Worm (Caenorhabditis elegans) whole organism, L1 larva: ENCODE results near the gene vrk-1.

Experiments used
- C16A3.4 ChIP-seq: fragments of 150-350 bp; optimal IDR thresholded peaks from 2 replicates; lab custom pipeline; 2014; ENCODE audit warnings: missing biosample characterization, missing genetic modification characterization
- F16B12.6 ChIP-seq: fragments of 150-350 bp; optimal IDR thresholded peaks from 2 replicates; lab custom pipeline; 2014; ENCODE audit warnings: missing biosample characterization, missing genetic modification characterization
- aly-2 ChIP-seq: fragments of 150-350 bp; optimal IDR thresholded peaks from 2 replicates; lab custom pipeline; 2014; ENCODE audit warnings: missing biosample characterization, missing genetic modification characterization
- ceh-63 ChIP-seq: fragments of 200-800 bp; sonication (Bioruptor generic); optimal IDR thresholded peaks from 2 replicates; lab custom pipeline; 2018; ENCODE audit warnings: mild to moderate bottlenecking, missing genetic modification characterization, missing compliant biosample characterization
- ceh-8 ChIP-seq: fragments of 200-800 bp; sonication (Bioruptor generic); optimal IDR thresholded peaks from 2 replicates; lab custom pipeline; 2018; ENCODE audit warnings: mild to moderate bottlenecking, missing genetic modification characterization, moderate library complexity, missing compliant biosample characterization
- ceh-82 ChIP-seq, 3 experiments: fragments of 150-350 bp in 1 of 3; sonication (generic microtip) in 2 of 3; optimal IDR thresholded peaks; 2 replicates each; lab custom pipeline; 2014 to 2017; ENCODE audit warnings: missing biosample characterization in 3 of 3, missing genetic modification characterization in 3 of 3
- ceh-88 ChIP-seq: fragments of 200-800 bp; sonication (Bioruptor generic); IDR thresholded peaks from 2 replicates; pipeline ENCODE4 v1.3.6; 2022; ENCODE audit warnings: missing genetic modification characterization, missing compliant biosample characterization
- ceh-90 ChIP-seq: sonication (generic microtip); optimal IDR thresholded peaks from 2 replicates; lab custom pipeline; 2016; ENCODE audit warnings: missing genetic modification characterization, missing compliant biosample characterization
- dsc-1 ChIP-seq: sonication (generic microtip); optimal IDR thresholded peaks from 2 replicates; lab custom pipeline; 2016; ENCODE audit warnings: mild to moderate bottlenecking, missing genetic modification characterization, missing compliant biosample characterization
- egl-13 ChIP-seq: sonication (generic microtip); optimal IDR thresholded peaks from 2 replicates; lab custom pipeline; 2016; ENCODE audit warnings: missing genotype, missing genetic modification reagents, missing genetic modification characterization, missing compliant biosample characterization
- egl-27 ChIP-seq, 2 experiments: fragments of 150-350 bp in 1 of 2; sonication (generic microtip); optimal IDR thresholded peaks; 3 replicates each; lab custom pipeline; 2017 to 2018; ENCODE audit warnings: missing biosample characterization in 2 of 2, missing genetic modification characterization in 2 of 2, missing genetic modification reagents in 2 of 2
- elt-3 ChIP-seq, 6 experiments: fragments of 150-350 bp in 1 of 6; sonication (generic microtip); optimal IDR thresholded peaks; 2 replicates each; lab custom pipeline; 2017 to 2018; ENCODE audit warnings: missing biosample characterization in 6 of 6, missing genetic modification characterization in 6 of 6, inconsistent platforms in 1 of 6
- fkh-10 ChIP-seq: sonication (generic microtip); optimal IDR thresholded peaks from 2 replicates; lab custom pipeline; 2017; ENCODE audit warnings: missing biosample characterization, missing genetic modification reagents, missing genetic modification characterization
- fkh-4 ChIP-seq: sonication (generic microtip); optimal IDR thresholded peaks from 2 replicates; lab custom pipeline; 2016; ENCODE audit warnings: missing compliant biosample characterization, missing genetic modification characterization, borderline replicate concordance
- fkh-8 ChIP-seq: sonication (generic microtip); optimal IDR thresholded peaks from 2 replicates; lab custom pipeline; 2016; ENCODE audit warnings: mild to moderate bottlenecking, missing genetic modification characterization, missing compliant biosample characterization
- fos-1 ChIP-seq: fragments of 150-350 bp; optimal IDR thresholded peaks from 2 replicates; lab custom pipeline; 2014; ENCODE audit warnings: missing biosample characterization, missing genetic modification characterization
- hlh-17 ChIP-seq: fragments of 200-800 bp; sonication (Bioruptor generic); optimal IDR thresholded peaks from 2 replicates; lab custom pipeline; 2018; ENCODE audit warnings: missing genetic modification characterization, mild to moderate bottlenecking, missing compliant biosample characterization, moderate library complexity, borderline replicate concordance
- jun-1 ChIP-seq: fragments of 150-350 bp; optimal IDR thresholded peaks from 2 replicates; lab custom pipeline; 2014; ENCODE audit warnings: missing biosample characterization, missing genetic modification reagents, missing genetic modification characterization
- lin-14 ChIP-seq: fragments of 200-800 bp; sonication (Bioruptor generic); optimal IDR thresholded peaks from 2 replicates; lab custom pipeline; 2018; ENCODE audit warnings: mild to moderate bottlenecking, missing genetic modification characterization, moderate library complexity, missing compliant biosample characterization
- lin-15B ChIP-seq: fragments of 150-350 bp; sonication (generic microtip); optimal IDR thresholded peaks from 3 replicates; lab custom pipeline; 2014; ENCODE audit warnings: missing biosample characterization, missing genetic modification characterization
- lin-35 ChIP-seq, 2 experiments: fragments of 150-350 bp; optimal IDR thresholded peaks; 2 replicates each; lab custom pipeline; 2014; ENCODE audit warnings: missing biosample characterization in 2 of 2, missing genetic modification characterization in 2 of 2, missing genetic modification reagents in 2 of 2
- lir-3 ChIP-seq: sonication (generic microtip); optimal IDR thresholded peaks from 2 replicates; lab custom pipeline; 2016; ENCODE audit warnings: mild to moderate bottlenecking, missing genetic modification characterization, moderate library complexity, missing compliant biosample characterization; ENCODE audit not compliant: poor library complexity
- lsy-2 ChIP-seq, 2 experiments: fragments of 150-350 bp; optimal IDR thresholded peaks; 2 replicates each; lab custom pipeline; 2014; ENCODE audit warnings: missing biosample characterization in 2 of 2, missing genetic modification characterization in 2 of 2
- mab-9 ChIP-seq: fragments of 200-800 bp; sonication (Bioruptor generic); IDR thresholded peaks from 2 replicates; pipeline ENCODE4 v1.3.6; 2022; ENCODE audit warnings: missing genetic modification reagents, missing genetic modification characterization, missing compliant biosample characterization
- mef-2 ChIP-seq: fragments of 150-350 bp; optimal IDR thresholded peaks from 2 replicates; lab custom pipeline; 2014; ENCODE audit warnings: missing biosample characterization, missing genetic modification characterization
- nhr-12 ChIP-seq: sonication (generic microtip); optimal IDR thresholded peaks from 2 replicates; lab custom pipeline; 2017; ENCODE audit warnings: missing biosample characterization, missing genetic modification characterization
- nhr-20 ChIP-seq: sonication (generic microtip); optimal IDR thresholded peaks from 2 replicates; lab custom pipeline; 2016; ENCODE audit warnings: mild to moderate bottlenecking, missing genetic modification characterization, missing compliant biosample characterization
- nhr-237 ChIP-seq: fragments of 150-350 bp; optimal IDR thresholded peaks from 2 replicates; lab custom pipeline; 2014; ENCODE audit warnings: missing biosample characterization, missing genetic modification characterization
- nhr-47 ChIP-seq: sonication (generic microtip); optimal IDR thresholded peaks from 2 replicates; lab custom pipeline; 2016; ENCODE audit warnings: mild to moderate bottlenecking, missing genetic modification characterization, moderate library complexity, missing compliant biosample characterization
- nhr-71 ChIP-seq: sonication (generic microtip); optimal IDR thresholded peaks from 2 replicates; lab custom pipeline; 2016; ENCODE audit warnings: mild to moderate bottlenecking, missing genetic modification characterization, moderate library complexity, missing compliant biosample characterization
- nhr-84 ChIP-seq: sonication (generic microtip); optimal IDR thresholded peaks from 2 replicates; lab custom pipeline; 2017; ENCODE audit warnings: missing biosample characterization, missing genetic modification characterization
- pax-3 ChIP-seq: fragments of 200-800 bp; sonication (Bioruptor generic); optimal IDR thresholded peaks from 2 replicates; lab custom pipeline; 2018; ENCODE audit warnings: mild to moderate bottlenecking, missing genetic modification characterization, moderate library complexity, missing compliant biosample characterization
- skn-1 ChIP-seq: fragments of 150-350 bp; optimal IDR thresholded peaks from 2 replicates; lab custom pipeline; 2014; ENCODE audit warnings: missing biosample characterization, missing genetic modification characterization
- snpc-4 ChIP-seq: fragments of 150-350 bp; optimal IDR thresholded peaks from 2 replicates; lab custom pipeline; 2014; ENCODE audit warnings: missing biosample characterization, missing genetic modification characterization
- snu-23 ChIP-seq: sonication (generic microtip); optimal IDR thresholded peaks from 2 replicates; lab custom pipeline; 2016; ENCODE audit warnings: missing genetic modification characterization, missing compliant biosample characterization
- sox-4 ChIP-seq: sonication (generic microtip); optimal IDR thresholded peaks from 2 replicates; lab custom pipeline; 2016; ENCODE audit warnings: missing genetic modification characterization, missing compliant biosample characterization
- tbx-2 ChIP-seq: sonication (generic microtip); optimal IDR thresholded peaks from 2 replicates; lab custom pipeline; 2016; ENCODE audit warnings: missing genetic modification characterization, missing compliant biosample characterization
- unc-62 ChIP-seq: fragments of 150-350 bp; optimal IDR thresholded peaks from 2 replicates; lab custom pipeline; 2014; ENCODE audit warnings: missing biosample characterization, missing genetic modification reagents, missing genetic modification characterization
- vab-15 ChIP-seq: sonication (generic microtip); optimal IDR thresholded peaks from 2 replicates; lab custom pipeline; 2017; ENCODE audit warnings: missing genotype, mild to moderate bottlenecking, missing genetic modification characterization, missing compliant biosample characterization
- xbp-1 ChIP-seq: sonication (generic microtip); optimal IDR thresholded peaks from 2 replicates; lab custom pipeline; 2016; ENCODE audit warnings: missing genetic modification characterization, missing compliant biosample characterization
- zag-1 ChIP-seq: fragments of 150-350 bp; optimal IDR thresholded peaks from 2 replicates; lab custom pipeline; 2014; ENCODE audit warnings: missing biosample characterization, missing genetic modification characterization
- ztf-11 ChIP-seq, 2 experiments: sonication (generic microtip); optimal IDR thresholded peaks; 2 replicates each; lab custom pipeline; 2016 to 2017; ENCODE audit warnings: missing genetic modification characterization in 2 of 2, missing biosample characterization in 1 of 2, missing compliant biosample characterization in 1 of 2
- ztf-4 ChIP-seq: fragments of 150-350 bp; optimal IDR thresholded peaks from 2 replicates; lab custom pipeline; 2014; ENCODE audit warnings: missing biosample characterization, missing genetic modification characterization

vrk-1 gene

DNA sequence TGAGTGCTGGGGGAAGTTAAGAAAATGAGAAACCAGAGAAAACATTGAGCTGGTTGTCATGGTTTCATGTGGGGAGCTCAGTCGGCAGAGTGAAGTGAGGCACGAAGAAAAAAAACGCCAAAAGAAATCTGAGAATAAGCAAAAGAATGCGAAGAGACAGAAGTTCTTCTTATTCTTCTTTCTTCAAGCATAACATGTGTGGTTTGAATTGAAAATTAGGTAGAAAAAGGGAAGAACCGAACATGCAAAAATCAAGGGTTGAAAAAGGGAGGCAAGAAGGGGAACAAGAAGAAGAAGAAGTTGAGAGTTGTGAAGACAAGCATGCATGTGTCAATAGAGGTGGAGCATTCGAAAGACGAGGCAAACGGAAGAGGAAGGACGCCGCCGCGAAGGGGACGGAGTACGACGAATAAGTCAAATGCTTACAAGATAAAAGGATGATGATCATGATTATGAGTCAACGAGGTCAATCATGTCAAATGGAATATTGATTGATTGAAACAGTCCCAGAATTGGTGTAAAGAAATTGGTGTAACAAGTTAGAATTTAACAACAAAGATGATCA, 36.1 kb downstream of the vrk-1 start:
- TF ChIP-seq ceh-8 (GFP tag; lab: Kevin White, UChicago), result no peak
- no peak for TF ChIP-seq F16B12.6 (tag; lab: Kevin White, UChicago)
- TF ChIP-seq skn-1, result no peak
- TF ChIP-seq lsy-2 (tag; optimal IDR thresholded peaks at IDR 0.05; lab: Kevin White, UChicago), result no peak
- no peak for TF ChIP-seq lin-35 (GFP tag; optimal IDR thresholded peaks at IDR 0.05; lab: Kevin White, UChicago)
- TF ChIP-seq sox-4 (tag; lab: Kevin White, UChicago), result no peak
- TF ChIP-seq mef-2 (tag; lab: Kevin White, UChicago), result no peak
- no peak for TF ChIP-seq vab-15 (tag; lab: Kevin White, UChicago)
- TF ChIP-seq lin-14 (GFP tag; lab: Kevin White, UChicago), result peak; percentile 28
- no peak for TF ChIP-seq ztf-11 (tag; optimal IDR thresholded peaks at IDR 0.05; lab: Kevin White, UChicago)
- TF ChIP-seq nhr-47 (tag; lab: Kevin White, UChicago), result peak; percentile 9
- TF ChIP-seq tbx-2, result no peak
- no peak for TF ChIP-seq jun-1 (tag; lab: Kevin White, UChicago)
- TF ChIP-seq ceh-88 (GFP tag; lab: Robert Waterston, UW), result no peak
- TF ChIP-seq nhr-12 (tag; lab: Kevin White, UChicago), result no peak
- TF ChIP-seq fkh-4 (tag; lab: Kevin White, UChicago), result no peak
- no peak for TF ChIP-seq ztf-4 (tag; lab: Kevin White, UChicago)
- peak; percentile 38 for TF ChIP-seq fkh-8 (tag; lab: Kevin White, UChicago)
- TF ChIP-seq nhr-84 (tag; lab: Kevin White, UChicago), result no peak
- no peak for TF ChIP-seq snu-23
- TF ChIP-seq pax-3 (tag; lab: Kevin White, UChicago), result no peak
- TF ChIP-seq fkh-10, result peak; percentile 54

DNA sequence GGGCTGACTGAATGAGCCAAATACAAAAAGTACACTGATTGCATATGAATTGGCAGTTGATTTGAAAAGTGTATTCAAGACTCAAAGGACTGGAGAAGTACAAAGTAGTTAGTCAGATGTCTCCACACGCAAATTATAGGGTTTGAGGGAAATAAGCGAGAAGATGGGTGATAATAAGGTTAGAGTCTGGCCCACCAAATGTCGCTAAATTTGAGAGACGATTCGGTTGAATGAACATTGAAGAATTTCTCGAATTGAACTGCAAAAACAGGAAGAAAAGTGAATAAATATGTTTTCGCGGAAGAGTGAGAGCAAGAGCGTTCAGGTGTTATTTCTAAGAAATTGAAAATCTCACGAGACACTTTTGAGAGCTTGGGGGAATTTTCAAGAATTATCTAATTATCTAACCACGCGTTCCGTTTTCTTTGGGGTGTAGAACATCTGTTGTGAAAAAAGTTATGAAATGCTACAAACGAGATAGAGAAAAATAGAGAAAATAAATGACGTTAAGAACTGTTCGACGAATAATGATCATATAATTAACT, 37.9 kb downstream of the vrk-1 start:
- TF ChIP-seq fkh-8 (tag; lab: Kevin White, UChicago) (peak; percentile 67), nhr-47 (tag; lab: Kevin White, UChicago) (peak; percentile 62), egl-13 (tag; lab: Kevin White, UChicago) (no peak), lin-14 (GFP tag; lab: Kevin White, UChicago) (peak; percentile 14), elt-3 (tag; optimal IDR thresholded peaks at IDR 0.05; lab: Kevin White, UChicago) (no peak), dsc-1 (peak; percentile 17), nhr-71 (tag; lab: Kevin White, UChicago) (peak; percentile 66), sox-4 (tag; lab: Kevin White, UChicago) (peak; percentile 78)

DNA sequence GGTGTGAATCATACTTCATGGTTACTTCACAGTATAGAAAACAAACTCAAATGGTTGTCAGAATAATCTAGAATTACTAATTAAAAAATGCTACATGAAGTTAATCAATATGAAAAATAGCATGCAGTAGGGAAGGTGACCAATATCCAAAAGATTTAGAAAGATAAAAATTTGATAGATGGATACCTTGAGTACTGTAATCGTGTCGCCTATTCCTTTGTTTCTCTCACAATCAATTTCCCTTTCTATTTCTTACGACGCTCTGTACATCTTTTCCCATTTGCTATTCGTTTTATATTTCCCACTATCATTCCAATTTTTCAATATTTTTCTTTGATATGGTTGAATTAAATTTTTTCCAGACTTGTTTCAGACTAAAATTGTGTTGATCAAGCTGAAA, 39.5 kb downstream of the vrk-1 start, which contains the start of gene B0034.7:
B0034.7 (plus strand) TSS at position 301 of the 400 bp plus-strand sequence.
- no peak for TF ChIP-seq ceh-88 (GFP tag; lab: Robert Waterston, UW)

DNA sequence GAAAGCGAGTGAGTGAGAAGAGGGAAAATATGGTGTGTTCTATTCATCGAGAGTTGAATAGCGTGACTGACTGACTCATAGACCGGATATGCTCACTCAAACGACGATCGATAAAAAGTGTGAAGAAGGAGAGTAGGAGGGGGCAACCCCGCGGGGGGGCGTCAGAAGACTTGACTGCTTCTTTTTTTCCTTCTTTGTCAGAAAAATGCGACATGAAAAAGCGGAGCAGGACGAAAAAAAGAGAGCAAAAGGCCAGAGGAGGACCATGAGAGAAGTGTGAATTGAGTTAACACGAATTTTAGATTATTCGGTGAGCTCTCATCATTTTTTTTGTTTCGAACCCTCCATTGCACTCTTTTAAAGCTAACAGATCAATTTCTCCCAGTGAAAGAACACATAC, 40.6 kb downstream of the vrk-1 start:
- TF ChIP-seq lsy-2 (tag; optimal IDR thresholded peaks at IDR 0.05; lab: Kevin White, UChicago) (peak in 1 of 2 experiments; percentile 15), fkh-10 (peak; percentile 69), mef-2 (tag; lab: Kevin White, UChicago) (no peak), tbx-2 (no peak), ceh-82 (tag; optimal IDR thresholded peaks at IDR 0.05; lab: Kevin White, UChicago) (peak in 1 of 3 experiments; percentile 16), zag-1 (tag; lab: Kevin White, UChicago) (no peak), aly-2 (no peak), snpc-4 (tag; lab: Kevin White, UChicago) (no peak), lir-3 (tag; lab: Kevin White, UChicago) (no peak), unc-62 (GFP tag; lab: Kevin White, UChicago) (no peak), fos-1 (tag; lab: Kevin White, UChicago) (no peak), ceh-63 (GFP tag; lab: Kevin White, UChicago) (no peak), C16A3.4 (tag; lab: Kevin White, UChicago) (no peak), hlh-17 (GFP tag; lab: Kevin White, UChicago) (no peak), nhr-71 (tag; lab: Kevin White, UChicago) (peak; percentile 8), nhr-20 (no peak), nhr-12 (tag; lab: Kevin White, UChicago) (no peak), mab-9 (GFP tag; lab: Robert Waterston, UW) (no peak), nhr-237 (tag; lab: Kevin White, UChicago) (no peak), nhr-84 (tag; lab: Kevin White, UChicago) (no peak), ceh-90 (tag; lab: Kevin White, UChicago) (no peak), xbp-1 (tag; lab: Kevin White, UChicago) (no peak), snu-23 (no peak), lin-15B (tag; lab: Kevin White, UChicago) (no peak), egl-27 (tag; optimal IDR thresholded peaks at IDR 0.05; lab: Kevin White, UChicago) (no peak), vab-15 (tag; lab: Kevin White, UChicago) (no peak), skn-1 (no peak), ztf-4 (tag; lab: Kevin White, UChicago) (no peak)
